Worm (Caenorhabditis elegans): ENCODE data around the gene erp-44.2.

DNA sequence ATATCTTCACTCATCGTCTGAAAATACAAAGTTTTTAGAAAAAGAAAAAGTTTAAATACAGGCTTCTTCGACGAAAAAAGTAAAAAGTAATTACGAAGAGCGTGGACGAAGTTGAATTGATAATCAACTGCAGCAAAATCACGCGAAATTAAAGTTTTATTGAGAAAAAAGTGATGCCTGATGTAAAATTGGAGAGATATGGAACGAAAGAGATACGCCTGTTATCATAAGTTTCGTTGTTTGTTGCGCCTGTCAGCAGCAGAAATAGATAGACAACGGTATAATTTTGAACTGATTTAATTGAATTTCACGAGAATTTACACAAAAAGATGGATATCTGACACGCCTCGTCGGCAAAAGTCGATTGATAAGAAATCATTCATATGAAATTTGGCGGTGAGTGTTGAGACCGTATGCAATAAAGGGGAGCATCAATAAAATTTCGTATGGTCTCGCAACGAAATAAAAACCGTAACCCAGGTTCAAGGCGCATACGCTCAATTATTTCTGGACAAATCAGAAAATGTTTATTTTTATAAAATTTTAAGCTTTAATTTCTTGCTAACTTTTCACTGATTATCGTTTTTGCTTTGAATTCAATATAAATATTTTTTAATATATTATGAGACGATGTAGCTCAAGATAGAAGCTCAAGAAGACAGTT, 5.1 kb downstream of the erp-44.2 start, which contains the start of gene C06A6.4:
- TF ChIP-seq snpc-4 (tag; optimal IDR thresholded peaks at IDR 0.05) (no peak), ztf-11 (tag; optimal IDR thresholded peaks at IDR 0.05) (no peak), unc-39 (tag; optimal IDR thresholded peaks at IDR 0.05) (no peak), nhr-237 (tag; optimal IDR thresholded peaks at IDR 0.05) (no peak), unc-62 (GFP tag; optimal IDR thresholded peaks at IDR 0.05) (no peak), ces-1 (GFP tag; optimal IDR thresholded peaks at IDR 0.05) (no peak)

Data from whole organism, mixed stage, embryonic.